Fruit fly (Drosophila melanogaster) whole organism, embryonic: ENCODE data around the gene CG15414.
A peak's percentile ranks its signal among the peaks of the same experiment; 100 is the strongest.

Experiments used
- Asciz ChIP-seq: fragments of 200-800 bp; sonication (Bioruptor generic); optimal IDR thresholded peaks from 2 replicates; lab custom pipeline; 2017; ENCODE audit warnings: missing biosample characterization, mild to moderate bottlenecking, missing genetic modification characterization, missing genetic modification reagents
- CG10274 ChIP-seq: fragments of 200-800 bp; sonication (Bioruptor generic); optimal IDR thresholded peaks from 3 replicates; lab custom pipeline; 2017; ENCODE audit warnings: missing biosample characterization, mild to moderate bottlenecking, missing genetic modification characterization
- CG10321 ChIP-seq: fragments of 200-800 bp; sonication (Bioruptor generic); IDR thresholded peaks from 2 replicates; pipeline ENCODE4 v1.3.6; 2022; ENCODE audit warnings: missing biosample characterization, missing genetic modification characterization
- CG11093 ChIP-seq: fragments of 200-800 bp; sonication (Bioruptor generic); IDR thresholded peaks from 3 replicates; pipeline ENCODE4 v1.3.6; 2022; ENCODE audit warnings: missing biosample characterization, missing genetic modification characterization
- CG11247 ChIP-seq: fragments of 200-800 bp; sonication (Bioruptor generic); IDR thresholded peaks from 2 replicates; pipeline ENCODE4 v1.3.6; 2022; ENCODE audit warnings: missing biosample characterization, missing genetic modification characterization
- CG12104 ChIP-seq: fragments of 200-800 bp; sonication (Bioruptor generic); optimal IDR thresholded peaks from 3 replicates; lab custom pipeline; 2016; ENCODE audit warnings: missing biosample characterization, missing genetic modification characterization
- CG1233 ChIP-seq: fragments of 200-800 bp; sonication (Bioruptor generic); optimal IDR thresholded peaks from 4 replicates; lab custom pipeline; 2018; ENCODE audit warnings: missing biosample characterization, mild to moderate bottlenecking, missing genetic modification characterization
- CG13123 ChIP-seq: fragments of 200-800 bp; sonication (Bioruptor generic); optimal IDR thresholded peaks from 2 replicates; lab custom pipeline; 2016; ENCODE audit warnings: missing biosample characterization, missing genetic modification characterization
- CG1602 ChIP-seq: fragments of 200-800 bp; sonication (Bioruptor generic); optimal IDR thresholded peaks from 3 replicates; lab custom pipeline; 2016; ENCODE audit warnings: missing biosample characterization, missing genetic modification characterization
- CG17186 ChIP-seq: fragments of 200-800 bp; sonication (Bioruptor generic); optimal IDR thresholded peaks from 3 replicates; lab custom pipeline; 2017; ENCODE audit warnings: missing biosample characterization, missing genetic modification reagents, missing genetic modification characterization
- CG17829 ChIP-seq: fragments of 200-800 bp; optimal IDR thresholded peaks from 2 replicates; lab custom pipeline; 2019; ENCODE audit warnings: missing biosample characterization, mild to moderate bottlenecking, missing genetic modification characterization, moderate library complexity
- CG1832 ChIP-seq: fragments of 200-800 bp; sonication (Bioruptor generic); optimal IDR thresholded peaks from 2 replicates; lab custom pipeline; 2017; ENCODE audit warnings: missing biosample characterization, mild to moderate bottlenecking, missing genetic modification characterization, inconsistent platforms
- CG18619 ChIP-seq: fragments of 200-800 bp; sonication (Bioruptor generic); optimal IDR thresholded peaks from 3 replicates; lab custom pipeline; 2017; ENCODE audit warnings: missing biosample characterization, mild to moderate bottlenecking, missing genetic modification characterization
- CG30403 ChIP-seq: fragments of 200-800 bp; sonication (Bioruptor generic); optimal IDR thresholded peaks from 3 replicates; lab custom pipeline; 2016; ENCODE audit warnings: missing biosample characterization, missing genetic modification characterization
- CG31224 ChIP-seq: fragments of 200-800 bp; sonication (Bioruptor generic); IDR thresholded peaks from 2 replicates; pipeline ENCODE4 v1.3.6; 2022; ENCODE audit warnings: missing biosample characterization, missing genetic modification characterization
- CG31365 ChIP-seq: fragments of 200-800 bp; sonication (Bioruptor generic); optimal IDR thresholded peaks from 2 replicates; lab custom pipeline; 2018; ENCODE audit warnings: missing biosample characterization, mild to moderate bottlenecking, missing genetic modification characterization
- CG3847 ChIP-seq: fragments of 200-800 bp; sonication (Bioruptor generic); IDR thresholded peaks from 2 replicates; pipeline ENCODE4 v1.3.6; 2022; ENCODE audit warnings: missing biosample characterization, missing genetic modification characterization
- CG4424 ChIP-seq: fragments of 200-800 bp; sonication (Bioruptor generic); optimal IDR thresholded peaks from 3 replicates; lab custom pipeline; 2016; ENCODE audit warnings: missing biosample characterization, missing genetic modification characterization
- CG8359 ChIP-seq: fragments of 200-800 bp; sonication (Bioruptor generic); optimal IDR thresholded peaks from 2 replicates; lab custom pipeline; 2017; ENCODE audit warnings: missing biosample characterization, mild to moderate bottlenecking, missing genetic modification characterization, borderline replicate concordance
- CG9437 ChIP-seq: fragments of 200-800 bp; sonication (Bioruptor generic); optimal IDR thresholded peaks from 2 replicates; lab custom pipeline; 2018; ENCODE audit warnings: missing biosample characterization, mild to moderate bottlenecking, missing genetic modification characterization
- CHES-1-like ChIP-seq: fragments of 200-800 bp; sonication (Bioruptor generic); optimal IDR thresholded peaks from 2 replicates; lab custom pipeline; 2016; ENCODE audit warnings: missing biosample characterization, missing genetic modification characterization
- Dip3 ChIP-seq: fragments of 200-800 bp; sonication (Bioruptor generic); optimal IDR thresholded peaks from 3 replicates; lab custom pipeline; 2016; ENCODE audit warnings: missing biosample characterization, missing genetic modification characterization
- Dref ChIP-seq: fragments of 200-800 bp; sonication (Bioruptor generic); IDR thresholded peaks from 2 replicates; pipeline ENCODE4 v1.3.6; 2022; ENCODE audit warnings: missing biosample characterization, missing genetic modification characterization
- Gug ChIP-seq: fragments of 200-800 bp; sonication (Bioruptor generic); IDR thresholded peaks from 4 replicates; pipeline ENCODE4 v1.3.6; 2022; ENCODE audit warnings: missing biosample characterization, missing genetic modification characterization
- HHEX ChIP-seq: fragments of 200-800 bp; sonication (Bioruptor generic); optimal IDR thresholded peaks from 3 replicates; lab custom pipeline; 2017; ENCODE audit warnings: missing biosample characterization, mild to moderate bottlenecking, missing genetic modification characterization, missing genetic modification reagents
- Hmx ChIP-seq: fragments of 200-800 bp; sonication (Bioruptor generic); optimal IDR thresholded peaks from 2 replicates; lab custom pipeline; 2016; ENCODE audit warnings: missing biosample characterization, missing genetic modification characterization
- Hr51 ChIP-seq, 2 experiments: fragments of 200-800 bp; sonication (Bioruptor generic); optimal IDR thresholded peaks; 2 replicates in 1 of 2; 3 replicates in 1 of 2; lab custom pipeline; 2016 to 2018; ENCODE audit warnings: missing biosample characterization in 2 of 2, missing genetic modification characterization in 2 of 2, mild to moderate bottlenecking in 1 of 2, moderate library complexity in 1 of 2
- NC2β ChIP-seq: fragments of 200-800 bp; sonication (Bioruptor generic); optimal IDR thresholded peaks from 2 replicates; lab custom pipeline; 2016; ENCODE audit warnings: missing biosample characterization, missing genetic modification characterization
- NFAT ChIP-seq: fragments of 200-800 bp; sonication (Bioruptor generic); IDR thresholded peaks from 2 replicates; pipeline ENCODE4 v1.3.6; 2022; ENCODE audit warnings: missing biosample characterization, missing genetic modification characterization
- Nf-YB ChIP-seq: fragments of 200-800 bp; sonication (Bioruptor generic); optimal IDR thresholded peaks from 3 replicates; lab custom pipeline; 2019; ENCODE audit warnings: missing biosample characterization, mild to moderate bottlenecking, missing genetic modification characterization, moderate library complexity
- NfI ChIP-seq: fragments of 200-800 bp; sonication (Bioruptor generic); optimal IDR thresholded peaks from 3 replicates; lab custom pipeline; 2018; ENCODE audit warnings: missing biosample characterization, mild to moderate bottlenecking, missing genetic modification characterization, moderate library complexity
- Xbp1 ChIP-seq: fragments of 200-800 bp; sonication (Bioruptor generic); optimal IDR thresholded peaks from 3 replicates; lab custom pipeline; 2016; ENCODE audit warnings: missing biosample characterization, mild to moderate bottlenecking, missing genetic modification characterization
- Xrp1 ChIP-seq: fragments of 200-800 bp; sonication (Bioruptor generic); IDR thresholded peaks from 2 replicates; pipeline ENCODE4 v1.3.6; 2022; ENCODE audit warnings: missing biosample characterization, missing genetic modification characterization
- ara ChIP-seq: fragments of 200-800 bp; sonication (Bioruptor generic); IDR thresholded peaks from 2 replicates; pipeline ENCODE4 v1.3.6; 2022; ENCODE audit warnings: missing biosample characterization, missing genetic modification characterization
- ase ChIP-seq: fragments of 200-800 bp; sonication (Bioruptor generic); IDR thresholded peaks from 3 replicates; pipeline ENCODE4 v1.3.6; 2022; ENCODE audit warnings: missing biosample characterization, missing genetic modification characterization
- az2 ChIP-seq: fragments of 200-800 bp; sonication (Bioruptor generic); optimal IDR thresholded peaks from 3 replicates; lab custom pipeline; 2016; ENCODE audit warnings: missing biosample characterization, missing genetic modification characterization
- chif ChIP-seq, 2 experiments: fragments of 200-800 bp; sonication (Bioruptor generic); optimal IDR thresholded peaks; 3 replicates each; lab custom pipeline; 2016; ENCODE audit warnings: missing biosample characterization in 2 of 2, missing genetic modification characterization in 2 of 2
- croc ChIP-seq: fragments of 200-800 bp; sonication (Bioruptor generic); conservative IDR thresholded peaks from 3 replicates; pipeline ENCODE4 v1.3.6; 2022; ENCODE audit warnings: missing biosample characterization, missing genetic modification characterization
- phol ChIP-seq: fragments of 200-800 bp; sonication (Bioruptor generic); optimal IDR thresholded peaks from 3 replicates; lab custom pipeline; 2018; ENCODE audit warnings: missing biosample characterization, mild to moderate bottlenecking, missing genetic modification characterization, moderate library complexity
- pita ChIP-seq: fragments of 200-800 bp; sonication (Bioruptor generic); optimal IDR thresholded peaks from 2 replicates; lab custom pipeline; 2017; ENCODE audit warnings: missing biosample characterization, mild to moderate bottlenecking, missing genetic modification characterization
- trh ChIP-seq: fragments of 200-800 bp; sonication (Bioruptor generic); optimal IDR thresholded peaks from 2 replicates; lab custom pipeline; 2016; ENCODE audit warnings: missing biosample characterization, missing genetic modification characterization
- usp ChIP-seq: fragments of >200 bp; optimal IDR thresholded peaks from 2 replicates; lab custom pipeline; 2017; ENCODE audit warnings: missing biosample characterization, missing genetic modification characterization
- wdn ChIP-seq: fragments of 200-800 bp; sonication (Bioruptor generic); IDR thresholded peaks from 2 replicates; pipeline ENCODE4 v1.3.6; 2022; ENCODE audit warnings: missing biosample characterization, missing genetic modification characterization
- z ChIP-seq: fragments of 200-800 bp; sonication (Bioruptor generic); IDR thresholded peaks from 3 replicates; pipeline ENCODE4 v1.3.6; 2022; ENCODE audit warnings: missing biosample characterization, missing genetic modification characterization
- zfh1 ChIP-seq: fragments of 200-800 bp; sonication (Bioruptor generic); IDR thresholded peaks from 3 replicates; pipeline ENCODE4 v1.3.6; 2022; ENCODE audit warnings: missing biosample characterization, missing genetic modification characterization

Gene CG15414

dm6 chr2L:3472242-3472641 lies 18.6 kb downstream of the CG15414 start, which contains the start of gene Pgant4 (continued):
- TF ChIP-seq CG3847 (GFP tag; lab: Robert Waterston, UW) (peak; percentile 62), CG4424 (GFP tag; lab: Kevin White, UChicago) (peak; percentile 56), trh (GFP tag; lab: Kevin White, UChicago) (no peak), NFAT (GFP tag; lab: Robert Waterston, UW) (peak; percentile 94), Gug (GFP tag; lab: Robert Waterston, UW) (peak; percentile 58; the same call in 2 of the 4 replicates), az2 (GFP tag; lab: Kevin White, UChicago) (peak; percentile 71), CG10321 (GFP tag; lab: Robert Waterston, UW) (no peak), CG1233 (GFP tag; lab: Kevin White, UChicago) (peak; percentile 47), phol (tag; lab: Kevin White, UChicago) (peak; percentile 43), ase (GFP tag; lab: Robert Waterston, UW) (peak; percentile 52; the same call in 1 of the 3 replicates), HHEX (peak; percentile 64), CG30403 (GFP tag; lab: Kevin White, UChicago) (peak; percentile 57), CG1602 (GFP tag; lab: Kevin White, UChicago) (peak; percentile 13), CG18619 (GFP tag; lab: Kevin White, UChicago) (peak; percentile 28), CG13123 (GFP tag; lab: Kevin White, UChicago) (peak; percentile 7), Dref (GFP tag; lab: Robert Waterston, UW) (peak; percentile 36; the same call in 1 of the 2 replicates), z (GFP tag; lab: Robert Waterston, UW) (no peak), chif (GFP tag; optimal IDR thresholded peaks at IDR 0.05; lab: Kevin White, UChicago) (peak; percentile 1 to 48), CG11093 (peak; percentile 48; the same call in 1 of the 3 replicates), Dip3 (GFP tag; lab: Kevin White, UChicago) (no peak), CG11247 (GFP tag; lab: Robert Waterston, UW) (peak; percentile 87), CG17186 (peak; percentile 21), pita (peak; percentile 9), wdn (GFP tag; lab: Robert Waterston, UW) (0 out of 2 replicates have a peak, but pooled peaks have one; percentile 34), zfh1 (GFP tag; lab: Robert Waterston, UW) (peak; percentile 51; the same call in 2 of the 3 replicates), CG8359 (GFP tag; lab: Kevin White, UChicago) (no peak), Xbp1 (peak; percentile 80), Hmx (GFP tag; lab: Kevin White, UChicago) (no peak), NC2β (GFP tag; lab: Kevin White, UChicago) (peak; percentile 9), CG9437 (no peak), CG17829 (tag; lab: Kevin White, UChicago) (peak; percentile 74), CHES-1-like (GFP tag; lab: Kevin White, UChicago) (peak; percentile 23), Asciz (GFP tag; lab: Kevin White, UChicago) (no peak), Hr51 (GFP tag; optimal IDR thresholded peaks at IDR 0.05; lab: Kevin White, UChicago) (no peak), CG31224 (GFP tag; lab: Robert Waterston, UW) (no peak; the same call in 1 of the 2 replicates), CG31365 (peak; percentile 14), croc (GFP tag; lab: Robert Waterston, UW) (peak; percentile 36; the same call in 2 of the 3 replicates), usp (no peak), Xrp1 (GFP tag; lab: Robert Waterston, UW) (peak; percentile 41), CG12104 (GFP tag; lab: Kevin White, UChicago) (no peak), NfI (GFP tag; lab: Kevin White, UChicago) (peak; percentile 75), CG10274 (GFP tag; lab: Kevin White, UChicago) (no peak), Nf-YB (no peak), CG1832 (GFP tag; lab: Kevin White, UChicago) (no peak), ara (GFP tag; lab: Robert Waterston, UW) (0 out of 2 replicates have a peak, but pooled peaks have one; percentile 17)
